Fruit fly (Drosophila melanogaster): Measurements from ENCODE around the gene Hr39.

Gene Hr39

dm6 chr2L:21220396-21220795, 16.7 kb upstream of the Hr39 start, which contains the start of gene Atg18b:
Gene Atg18b (minus strand): TSS chr2L:21220572.
- TF ChIP-seq Ravus (GFP tag; IDR thresholded peaks at IDR 0.05) (no peak), CG6254 (GFP tag; optimal IDR thresholded peaks at IDR 0.05) (no peak), CG3995 (GFP tag; optimal IDR thresholded peaks at IDR 0.05) (peak; percentile 83), Fer2 (tag; optimal IDR thresholded peaks at IDR 0.05) (no peak), lmd (GFP tag; IDR thresholded peaks at IDR 0.05) (no peak), CG17802 (tag; optimal IDR thresholded peaks at IDR 0.05) (no peak), seq (GFP tag; IDR thresholded peaks at IDR 0.05) (no peak), CG4328 (GFP tag; optimal IDR thresholded peaks at IDR 0.05) (no peak), CG8765 (GFP tag; IDR thresholded peaks at IDR 0.05) (no peak), CG2202 (tag; optimal IDR thresholded peaks at IDR 0.05) (no peak), tna (GFP tag; IDR thresholded peaks at IDR 0.05; ENCODE audit: partially characterized antibody) (no peak), pum (GFP tag; optimal IDR thresholded peaks at IDR 0.05) (no peak), CG7357 (GFP tag; IDR thresholded peaks at IDR 0.05) (no peak), CG10462 (GFP tag; optimal IDR thresholded peaks at IDR 0.05) (peak; percentile 84), CG4707 (GFP tag; optimal IDR thresholded peaks at IDR 0.05) (no peak), Hsf (GFP tag; optimal IDR thresholded peaks at IDR 0.05) (no peak), CG6175 (GFP tag; IDR thresholded peaks at IDR 0.05) (no peak), pzg (GFP tag; optimal IDR thresholded peaks at IDR 0.05) (peak; percentile 28), sens (GFP tag) (no peak), kay (GFP tag; optimal IDR thresholded peaks at IDR 0.05) (no peak), CG7786 (GFP tag; optimal IDR thresholded peaks at IDR 0.05) (no peak), CG4617 (GFP tag; optimal IDR thresholded peaks at IDR 0.05; ENCODE audit: borderline replicate concordance) (peak; percentile 12), CG8924 (tag; optimal IDR thresholded peaks at IDR 0.05) (peak; percentile 44), CTCF (GFP tag; optimal IDR thresholded peaks at IDR 0.05) (no peak), CG18476 (GFP tag; optimal IDR thresholded peaks at IDR 0.05) (no peak), Deaf1 (tag; optimal IDR thresholded peaks at IDR 0.05) (no peak), gem (tag; optimal IDR thresholded peaks at IDR 0.05) (no peak), Doc3 (GFP tag; IDR thresholded peaks at IDR 0.05; ENCODE audit: partially characterized antibody) (no peak), kni (GFP tag; optimal IDR thresholded peaks at IDR 0.05) (no peak), ap (GFP tag; IDR thresholded peaks at IDR 0.05) (no peak), CG13624 (GFP tag; optimal IDR thresholded peaks at IDR 0.05) (no peak), CG12769 (tag; optimal IDR thresholded peaks at IDR 0.05) (no peak), cg (GFP tag; optimal IDR thresholded peaks at IDR 0.05) (peak; percentile 62), GATAe (GFP tag; conservative IDR thresholded peaks at IDR 0.05) (no peak), lilli (GFP tag; optimal IDR thresholded peaks at IDR 0.05) (no peak), Myb (GFP tag; optimal IDR thresholded peaks at IDR 0.05) (peak; percentile 78), CoRest (tag; optimal IDR thresholded peaks at IDR 0.05) (peak; percentile 14), caup (GFP tag; optimal IDR thresholded peaks at IDR 0.05; ENCODE audit: severe bottlenecking) (no peak), CG15514 (GFP tag; optimal IDR thresholded peaks at IDR 0.05) (peak; percentile 98), ranshi (GFP tag; IDR thresholded peaks at IDR 0.05) (no peak), Hmr (GFP tag; optimal IDR thresholded peaks at IDR 0.05) (no peak), tll (GFP tag; optimal IDR thresholded peaks at IDR 0.05) (no peak), her (GFP tag; optimal IDR thresholded peaks at IDR 0.05) (no peak), usp (GFP tag; optimal IDR thresholded peaks at IDR 0.05) (no peak), B-H2 (GFP tag; optimal IDR thresholded peaks at IDR 0.05) (no peak), row (GFP tag; IDR thresholded peaks at IDR 0.05) (0 out of 3 replicates have a peak, but pooled peaks have one; percentile 11), CG6654 (GFP tag; optimal IDR thresholded peaks at IDR 0.05) (no peak), Taf1 (GFP tag; IDR thresholded peaks at IDR 0.05) (no peak), Med (GFP tag) (no peak), crp (GFP tag; optimal IDR thresholded peaks at IDR 0.05) (no peak), C15 (GFP tag; IDR thresholded peaks at IDR 0.05) (no peak), nerfin-2 (GFP tag; IDR thresholded peaks at IDR 0.05; ENCODE audit: partially characterized antibody) (no peak)
